Worm (Caenorhabditis elegans) whole organism, late embryonic: ENCODE data around the gene F16F9.3.
A peak's percentile ranks its signal among the peaks of the same experiment; 100 is the strongest.

Experiments used
- K02D7.2 ChIP-seq: sonication (generic microtip); optimal IDR thresholded peaks from 2 replicates; lab custom pipeline; 2017; ENCODE audit warnings: mild to moderate bottlenecking, missing genetic modification characterization, missing compliant biosample characterization
- K09A11.1 ChIP-seq: sonication (generic microtip); optimal IDR thresholded peaks from 2 replicates; lab custom pipeline; 2017; ENCODE audit warnings: antibody characterized with exemption, mild to moderate bottlenecking, missing genetic modification characterization, missing compliant biosample characterization; ENCODE audit not compliant: insufficient read depth
- ahr-1 ChIP-seq: sonication (generic microtip); optimal IDR thresholded peaks from 2 replicates; lab custom pipeline; 2016; ENCODE audit warnings: missing genetic modification characterization, missing compliant biosample characterization
- ceh-14 ChIP-seq: sonication (generic microtip); optimal IDR thresholded peaks from 2 replicates; lab custom pipeline; 2016; ENCODE audit warnings: missing genotype, missing genetic modification characterization, missing compliant biosample characterization
- ceh-18 ChIP-seq: sonication (generic microtip); optimal IDR thresholded peaks from 2 replicates; lab custom pipeline; 2016; ENCODE audit warnings: missing genetic modification characterization, missing compliant biosample characterization
- ceh-19 ChIP-seq: fragments of 200-800 bp; sonication (Bioruptor generic); optimal IDR thresholded peaks from 2 replicates; lab custom pipeline; 2018; ENCODE audit warnings: mild to moderate bottlenecking, missing genetic modification characterization, missing compliant biosample characterization
- ceh-2 ChIP-seq: sonication (generic microtip); optimal IDR thresholded peaks from 2 replicates; lab custom pipeline; 2016; ENCODE audit warnings: missing genotype, missing genetic modification characterization, missing compliant biosample characterization
- ceh-30 ChIP-seq: fragments of 150-350 bp; optimal IDR thresholded peaks from 2 replicates; lab custom pipeline; 2014; ENCODE audit warnings: missing biosample characterization, missing genetic modification characterization
- ceh-34 ChIP-seq: sonication (generic microtip); optimal IDR thresholded peaks from 2 replicates; lab custom pipeline; 2016; ENCODE audit warnings: mild to moderate bottlenecking, missing genetic modification characterization, missing compliant biosample characterization
- ceh-6 ChIP-seq: fragments of 200-800 bp; sonication (Bioruptor generic); optimal IDR thresholded peaks from 2 replicates; lab custom pipeline; 2018; ENCODE audit warnings: mild to moderate bottlenecking, missing genetic modification characterization, missing compliant biosample characterization
- elt-2 ChIP-seq: sonication (generic microtip); optimal IDR thresholded peaks from 2 replicates; lab custom pipeline; 2016; ENCODE audit warnings: missing genetic modification reagents, missing genetic modification characterization, missing compliant biosample characterization
- ets-4 ChIP-seq: sonication (generic microtip); optimal IDR thresholded peaks from 2 replicates; lab custom pipeline; 2016; ENCODE audit warnings: missing genetic modification characterization, missing compliant biosample characterization
- fkh-10 ChIP-seq: fragments of 150-350 bp; optimal IDR thresholded peaks from 2 replicates; lab custom pipeline; 2014; ENCODE audit warnings: missing biosample characterization, missing genetic modification reagents, missing genetic modification characterization
- fkh-6 ChIP-seq: sonication (generic microtip); optimal IDR thresholded peaks from 2 replicates; lab custom pipeline; 2016; ENCODE audit warnings: missing genetic modification characterization, missing compliant biosample characterization
- hlh-30 ChIP-seq: sonication (generic microtip); optimal IDR thresholded peaks from 2 replicates; lab custom pipeline; 2017; ENCODE audit warnings: antibody characterized with exemption, missing genetic modification characterization, missing compliant biosample characterization; ENCODE audit not compliant: insufficient read depth
- hlh-8 ChIP-seq: sonication (generic microtip); optimal IDR thresholded peaks from 2 replicates; lab custom pipeline; 2016; ENCODE audit warnings: missing genotype, missing genetic modification characterization, missing compliant biosample characterization
- madf-2 ChIP-seq: sonication (generic microtip); optimal IDR thresholded peaks from 2 replicates; lab custom pipeline; 2017; ENCODE audit warnings: missing genetic modification characterization, missing compliant biosample characterization
- nhr-11 ChIP-seq: fragments of 150-350 bp; optimal IDR thresholded peaks from 2 replicates; lab custom pipeline; 2014; ENCODE audit warnings: missing biosample characterization, missing genetic modification characterization
- nhr-232 ChIP-seq: sonication (generic microtip); optimal IDR thresholded peaks from 2 replicates; lab custom pipeline; 2016; ENCODE audit warnings: missing genetic modification characterization, missing compliant biosample characterization
- odd-2 ChIP-seq: sonication (generic microtip); optimal IDR thresholded peaks from 2 replicates; lab custom pipeline; 2017; ENCODE audit warnings: antibody characterized with exemption, mild to moderate bottlenecking, missing genetic modification characterization, missing compliant biosample characterization
- pha-2 ChIP-seq: sonication (generic microtip); optimal IDR thresholded peaks from 2 replicates; lab custom pipeline; 2017; ENCODE audit warnings: mild to moderate bottlenecking, missing genetic modification characterization, missing compliant biosample characterization
- tbx-2 ChIP-seq: sonication (generic microtip); optimal IDR thresholded peaks from 2 replicates; lab custom pipeline; 2016; ENCODE audit warnings: missing genetic modification characterization, missing compliant biosample characterization
- ttx-3 ChIP-seq: sonication (generic microtip); optimal IDR thresholded peaks from 2 replicates; lab custom pipeline; 2016; ENCODE audit warnings: missing genetic modification reagents, missing genetic modification characterization, missing compliant biosample characterization
- unc-55 ChIP-seq: sonication (generic microtip); optimal IDR thresholded peaks from 2 replicates; lab custom pipeline; 2017; ENCODE audit warnings: missing biosample characterization, missing genetic modification reagents, missing genetic modification characterization
- zip-5 ChIP-seq: sonication (generic microtip); optimal IDR thresholded peaks from 2 replicates; lab custom pipeline; 2016; ENCODE audit warnings: missing genetic modification characterization, missing compliant biosample characterization
- ztf-16 ChIP-seq: sonication (generic microtip); optimal IDR thresholded peaks from 2 replicates; lab custom pipeline; 2017; ENCODE audit warnings: missing genetic modification characterization, missing compliant biosample characterization

The F16F9.3 gene

ce11 chrX:8463085-8463645 is 5.8 kb downstream of the F16F9.3 start, which contains the start of gene F16F9.4:
Gene F16F9.4, minus strand, starts transcription at chrX:8463360.
- TF ChIP-seq ceh-34 (no peak), pha-2 (tag; lab: Kevin White, UChicago) (no peak), zip-5 (tag; lab: Kevin White, UChicago) (no peak), unc-55 (no peak), ahr-1 (tag; lab: Kevin White, UChicago) (no peak), K09A11.1 (tag; lab: Kevin White, UChicago) (no peak), ztf-16 (no peak), ceh-19 (GFP tag; lab: Kevin White, UChicago) (no peak)

DNA sequence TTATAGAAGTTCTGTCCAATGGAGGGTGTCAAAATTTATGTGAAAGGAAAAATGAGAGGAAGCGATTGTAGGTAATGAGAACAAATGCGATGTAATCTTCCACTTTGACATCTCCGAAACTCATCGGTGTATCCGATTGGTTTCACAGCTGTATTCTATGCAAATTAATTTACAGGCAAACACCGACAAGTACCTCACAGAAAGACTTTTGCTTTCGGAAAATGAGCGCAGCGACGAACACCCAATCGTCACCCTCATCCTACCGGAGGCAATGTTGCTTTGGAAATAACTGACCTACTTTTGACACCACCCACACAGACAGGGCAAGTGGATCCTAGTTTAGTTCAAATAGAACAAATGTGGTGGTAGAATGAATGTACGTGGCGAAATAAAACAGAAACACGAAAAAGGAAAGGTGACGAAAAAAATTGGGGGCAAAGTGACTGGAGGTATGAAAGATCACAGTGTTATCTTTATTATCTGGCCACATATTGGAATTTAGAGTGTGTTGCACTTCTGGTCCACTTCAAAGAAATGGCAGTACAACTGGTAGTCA is 6.6 kb downstream of the F16F9.3 start:
- TF ChIP-seq ceh-30 (no peak), ceh-6 (GFP tag; lab: Kevin White, UChicago) (no peak), ceh-34 (no peak), nhr-232 (tag; lab: Kevin White, UChicago) (no peak), hlh-8 (tag; lab: Kevin White, UChicago) (no peak), ets-4 (tag; lab: Kevin White, UChicago) (no peak), fkh-6 (tag; lab: Kevin White, UChicago) (no peak), K02D7.2 (tag; lab: Kevin White, UChicago) (no peak)

ce11 chrX:8470126-8470772 is 12.8 kb downstream of the F16F9.3 start, which contains the start of gene mec-10:
Gene mec-10, minus strand, starts transcription at chrX:8470314.
- no peak for TF ChIP-seq ceh-30
- TF ChIP-seq elt-2 (tag; lab: Kevin White, UChicago): peak; percentile 34
- TF ChIP-seq madf-2 (tag; lab: Kevin White, UChicago): no peak
- TF ChIP-seq, all 69 proteins: peak for 1

ce11 chrX:8473468-8473867 is 16.1 kb downstream of the F16F9.3 start:
- no peak for TF ChIP-seq ttx-3 (tag; lab: Kevin White, UChicago)
- TF ChIP-seq elt-2 (tag; lab: Kevin White, UChicago): peak; percentile 84

DNA sequence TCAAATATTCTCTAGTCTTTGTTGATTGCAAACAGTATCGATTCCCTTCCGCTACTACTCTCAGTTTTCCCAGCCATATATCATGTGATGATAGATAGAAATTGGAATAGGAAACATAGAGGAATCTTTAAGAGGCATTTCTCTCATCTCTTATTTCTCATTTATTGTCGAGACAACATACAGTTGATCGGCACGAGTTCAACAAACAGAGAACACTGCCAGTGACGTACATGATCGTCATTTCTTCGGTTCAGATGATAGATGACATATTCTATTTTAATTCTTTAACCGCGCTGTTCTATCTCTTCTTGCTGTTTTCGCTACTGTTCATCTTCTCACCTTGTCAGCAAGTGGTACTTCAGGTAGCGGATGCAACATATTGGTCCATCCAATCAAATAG is 17.7 kb downstream of the F16F9.3 start:
- no peak for TF ChIP-seq ceh-2 (tag; lab: Kevin White, UChicago)
- peak; percentile 13 for TF ChIP-seq hlh-30 (tag; lab: Kevin White, UChicago)

DNA sequence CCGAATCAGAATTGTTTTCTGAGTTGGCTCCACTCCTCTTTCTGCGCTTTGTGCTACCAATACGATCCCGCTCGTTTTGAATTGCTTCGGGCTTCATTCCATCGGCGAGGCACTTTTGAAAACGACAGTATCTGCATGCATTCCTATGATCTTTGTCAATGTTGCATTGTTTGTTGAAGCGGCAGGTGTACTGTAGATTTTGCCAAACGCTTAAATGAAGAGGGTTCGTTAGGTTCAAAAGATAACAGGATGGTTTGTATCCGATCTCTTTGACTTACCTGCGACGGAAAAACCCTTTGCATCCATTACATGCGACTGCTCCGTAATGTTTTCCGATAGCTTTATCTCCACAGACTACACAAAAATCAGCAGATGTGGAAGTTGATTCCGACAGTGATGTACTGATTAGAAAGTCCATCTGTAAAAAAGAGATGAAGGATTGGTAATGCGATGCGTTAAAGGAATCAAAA is 18.4 kb downstream of the F16F9.3 start, which contains the start of gene nhr-14:
Gene nhr-14, minus strand, starts transcription at position 420 of the 470 bp plus-strand sequence.
- TF ChIP-seq odd-2 (tag; lab: Kevin White, UChicago): no peak
- no peak for TF ChIP-seq tbx-2 (tag; lab: Kevin White, UChicago)
- no peak for TF ChIP-seq ceh-14

ce11 chrX:8476308-8476707 is 18.9 kb downstream of the F16F9.3 start:
- TF ChIP-seq ahr-1 (tag; lab: Kevin White, UChicago) (no peak), ztf-16 (no peak), nhr-11 (tag; lab: Kevin White, UChicago) (no peak), nhr-232 (tag; lab: Kevin White, UChicago) (no peak), ceh-30 (no peak), ets-4 (tag; lab: Kevin White, UChicago) (no peak), fkh-10 (GFP tag; lab: Kevin White, UChicago) (peak; percentile 58), ceh-18 (no peak)
